Worm (Caenorhabditis elegans): Measurements from ENCODE around the gene C55A6.4.

Gene C55A6.4

ce11 chrV:11529541-11529940 is 11.9 kb upstream of the C55A6.4 start:
- no peak for TF ChIP-seq med-1 (GFP tag; optimal IDR thresholded peaks at IDR 0.05; ENCODE audit: insufficient read depth)
- no peak for TF ChIP-seq ref-1 (GFP tag; conservative IDR thresholded peaks at IDR 0.05)
- no peak for TF ChIP-seq flt-1 (GFP tag; IDR thresholded peaks at IDR 0.05)
- TF ChIP-seq ztf-29 (GFP tag; IDR thresholded peaks at IDR 0.05) = no peak
- no peak for TF ChIP-seq cog-1 (tag; optimal IDR thresholded peaks at IDR 0.05)
- no peak for TF ChIP-seq ztf-23 (GFP tag; IDR thresholded peaks at IDR 0.05)
- TF ChIP-seq tab-1 (GFP tag; IDR thresholded peaks at IDR 0.05) = no peak
- TF ChIP-seq T22C8.4 (GFP tag; IDR thresholded peaks at IDR 0.05) = no peak
- no peak for TF ChIP-seq klf-2 (GFP tag; conservative IDR thresholded peaks at IDR 0.05)

- TF ChIP-seq cog-1 (tag; optimal IDR thresholded peaks at IDR 0.05) (no peak), flt-1 (GFP tag; IDR thresholded peaks at IDR 0.05) (no peak), ztf-23 (GFP tag; IDR thresholded peaks at IDR 0.05) (no peak), ztf-29 (GFP tag; IDR thresholded peaks at IDR 0.05) (no peak), med-1 (GFP tag; optimal IDR thresholded peaks at IDR 0.05; ENCODE audit: insufficient read depth) (no peak), klf-2 (GFP tag; conservative IDR thresholded peaks at IDR 0.05) (no peak), ref-1 (GFP tag; conservative IDR thresholded peaks at IDR 0.05) (no peak), T22C8.4 (GFP tag; IDR thresholded peaks at IDR 0.05) (no peak), tab-1 (GFP tag; IDR thresholded peaks at IDR 0.05) (no peak)
Observed at ce11 chrV:11528633-11529327, 11.1 kb upstream of the C55A6.4 start.

DNA sequence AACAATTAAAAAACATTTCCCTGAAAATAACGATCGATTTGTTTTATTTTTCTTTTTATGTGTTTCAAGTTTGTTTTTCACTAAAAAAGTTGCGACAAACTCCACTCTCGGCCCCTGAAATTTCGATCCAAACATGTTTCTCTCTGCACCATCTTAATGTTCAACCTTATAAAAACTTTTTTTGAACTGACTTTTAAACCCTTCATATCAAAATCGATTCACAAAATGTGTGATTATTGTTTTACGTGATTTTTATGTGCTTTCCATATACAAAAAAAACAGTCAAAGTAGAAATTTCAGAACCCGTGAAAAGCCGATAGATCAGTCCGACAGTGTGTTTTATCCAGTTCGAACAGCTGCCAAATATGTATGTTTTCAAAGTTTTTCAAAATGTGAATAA is 9.8 kb upstream of the C55A6.4 start, which contains the start of gene ccch-1:
ccch-1 (plus strand) TSS at position 301 of the 400 bp plus-strand sequence.
- TF ChIP-seq tab-1 (GFP tag; IDR thresholded peaks at IDR 0.05) = no peak
- no peak for TF ChIP-seq T22C8.4 (GFP tag; IDR thresholded peaks at IDR 0.05)
- TF ChIP-seq ztf-29 (GFP tag; IDR thresholded peaks at IDR 0.05) = no peak
- TF ChIP-seq ref-1 (GFP tag; conservative IDR thresholded peaks at IDR 0.05) = no peak
- no peak for TF ChIP-seq med-1 (GFP tag; optimal IDR thresholded peaks at IDR 0.05; ENCODE audit: insufficient read depth)
- no peak for TF ChIP-seq flt-1 (GFP tag; IDR thresholded peaks at IDR 0.05)
- TF ChIP-seq cog-1 (tag; optimal IDR thresholded peaks at IDR 0.05) = no peak
- no peak for TF ChIP-seq klf-2 (GFP tag; conservative IDR thresholded peaks at IDR 0.05)
- no peak for TF ChIP-seq ztf-23 (GFP tag; IDR thresholded peaks at IDR 0.05)

ce11 chrV:11526927-11527491 is 9.3 kb upstream of the C55A6.4 start:
- TF ChIP-seq ztf-23 (GFP tag; IDR thresholded peaks at IDR 0.05) = no peak
- no peak for TF ChIP-seq flt-1 (GFP tag; IDR thresholded peaks at IDR 0.05)
- TF ChIP-seq ztf-29 (GFP tag; IDR thresholded peaks at IDR 0.05) = no peak
- TF ChIP-seq T22C8.4 (GFP tag; IDR thresholded peaks at IDR 0.05) = no peak
- TF ChIP-seq med-1 (GFP tag; optimal IDR thresholded peaks at IDR 0.05; ENCODE audit: insufficient read depth) = no peak
- TF ChIP-seq cog-1 (tag; optimal IDR thresholded peaks at IDR 0.05) = no peak
- TF ChIP-seq tab-1 (GFP tag; IDR thresholded peaks at IDR 0.05) = no peak
- no peak for TF ChIP-seq ref-1 (GFP tag; conservative IDR thresholded peaks at IDR 0.05)
- no peak for TF ChIP-seq klf-2 (GFP tag; conservative IDR thresholded peaks at IDR 0.05)

- TF ChIP-seq flt-1 (GFP tag; IDR thresholded peaks at IDR 0.05) (no peak), T22C8.4 (GFP tag; IDR thresholded peaks at IDR 0.05) (no peak)
Observed at ce11 chrV:11525338-11525737, 7.6 kb upstream of the C55A6.4 start.

ce11 chrV:11521448-11521847 is 3.8 kb upstream of the C55A6.4 start, which contains the start of gene pafo-1:
pafo-1 (plus strand) TSS chrV:11521703.
- no peak for TF ChIP-seq ztf-29 (GFP tag; IDR thresholded peaks at IDR 0.05)
- TF ChIP-seq tab-1 (GFP tag; IDR thresholded peaks at IDR 0.05) = peak; percentile 30; the same call in 1 of the 2 replicates
- peak; percentile 78 for TF ChIP-seq ztf-23 (GFP tag; IDR thresholded peaks at IDR 0.05)
- no peak for TF ChIP-seq klf-2 (GFP tag; conservative IDR thresholded peaks at IDR 0.05)
- TF ChIP-seq med-1 (GFP tag; optimal IDR thresholded peaks at IDR 0.05; ENCODE audit: insufficient read depth) = peak; percentile 27
- TF ChIP-seq cog-1 (tag; optimal IDR thresholded peaks at IDR 0.05) = peak; percentile 52
- no peak; the same call in 1 of the 2 replicates for TF ChIP-seq T22C8.4 (GFP tag; IDR thresholded peaks at IDR 0.05)
- TF ChIP-seq ref-1 (GFP tag; conservative IDR thresholded peaks at IDR 0.05) = no peak
- TF ChIP-seq flt-1 (GFP tag; IDR thresholded peaks at IDR 0.05) = peak; percentile 67; the same call in 1 of the 2 replicates

ce11 chrV:11520215-11520614 is 2.5 kb upstream of the C55A6.4 start, which contains the start of the genes C55A6.11 and C55A6.7:
C55A6.11 (plus strand) TSS chrV:11520515.
C55A6.7 (minus strand) TSS chrV:11520530.
- TF ChIP-seq flt-1 (GFP tag; IDR thresholded peaks at IDR 0.05) (no peak), ref-1 (GFP tag; conservative IDR thresholded peaks at IDR 0.05) (no peak), ztf-29 (GFP tag; IDR thresholded peaks at IDR 0.05) (no peak), tab-1 (GFP tag; IDR thresholded peaks at IDR 0.05) (no peak), ztf-23 (GFP tag; IDR thresholded peaks at IDR 0.05) (no peak), klf-2 (GFP tag; conservative IDR thresholded peaks at IDR 0.05) (no peak), cog-1 (tag; optimal IDR thresholded peaks at IDR 0.05) (no peak), T22C8.4 (GFP tag; IDR thresholded peaks at IDR 0.05) (no peak), med-1 (GFP tag; optimal IDR thresholded peaks at IDR 0.05; ENCODE audit: insufficient read depth) (no peak)

DNA sequence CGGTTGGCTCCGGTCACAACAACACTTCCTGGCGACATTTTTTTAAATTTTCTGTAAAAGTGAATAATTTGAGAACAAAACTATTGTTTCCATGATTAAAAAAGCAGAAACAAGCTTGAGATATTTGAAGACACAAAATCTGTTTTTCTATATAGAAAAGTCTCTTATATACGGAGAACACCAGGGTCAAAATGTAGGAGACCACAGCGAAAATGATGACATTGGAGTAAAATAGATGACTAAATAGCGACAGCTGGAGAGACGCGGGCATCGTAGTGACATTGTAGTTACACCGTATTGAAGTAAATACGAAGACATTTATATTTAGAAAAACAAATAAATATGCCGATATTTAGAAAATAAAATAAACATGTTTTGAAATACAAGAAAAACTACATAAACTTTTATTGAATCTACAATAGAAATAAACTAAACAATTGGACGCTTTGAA is 1.5 kb downstream of the C55A6.4 start, which contains the start of gene sdz-8:
sdz-8 (minus strand) TSS at position 51 of the 451 bp plus-strand sequence.
- TF ChIP-seq ztf-23 (GFP tag; IDR thresholded peaks at IDR 0.05) (no peak), T22C8.4 (GFP tag; IDR thresholded peaks at IDR 0.05) (no peak), flt-1 (GFP tag; IDR thresholded peaks at IDR 0.05) (no peak), klf-2 (GFP tag; conservative IDR thresholded peaks at IDR 0.05) (no peak), med-1 (GFP tag; optimal IDR thresholded peaks at IDR 0.05; ENCODE audit: insufficient read depth) (no peak), ztf-29 (GFP tag; IDR thresholded peaks at IDR 0.05) (no peak), cog-1 (tag; optimal IDR thresholded peaks at IDR 0.05) (no peak), ref-1 (GFP tag; conservative IDR thresholded peaks at IDR 0.05) (no peak), tab-1 (GFP tag; IDR thresholded peaks at IDR 0.05) (no peak)

DNA sequence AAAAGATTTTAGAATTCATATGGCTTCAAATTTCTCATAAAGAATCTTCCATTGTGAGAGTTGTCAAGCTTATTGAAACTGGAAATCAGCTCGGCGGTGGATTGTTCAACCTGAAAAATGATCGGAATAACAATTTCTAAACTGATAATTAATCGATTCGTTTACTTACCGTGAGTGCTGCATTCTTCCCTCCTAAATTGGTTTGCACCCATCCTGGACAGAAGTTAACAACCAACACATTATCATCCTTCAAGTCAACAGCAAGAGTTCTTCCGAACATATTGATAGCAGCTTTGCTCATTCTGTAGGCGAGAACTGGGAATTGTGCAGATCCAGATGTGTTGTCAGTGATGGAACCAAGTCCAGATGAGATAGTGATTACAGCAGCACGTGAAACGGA is 2.5 kb downstream of the C55A6.4 start:
- TF ChIP-seq ztf-23 (GFP tag; IDR thresholded peaks at IDR 0.05) (no peak), T22C8.4 (GFP tag; IDR thresholded peaks at IDR 0.05) (no peak), klf-2 (GFP tag; conservative IDR thresholded peaks at IDR 0.05) (no peak), ref-1 (GFP tag; conservative IDR thresholded peaks at IDR 0.05) (no peak), med-1 (GFP tag; optimal IDR thresholded peaks at IDR 0.05; ENCODE audit: insufficient read depth) (no peak), tab-1 (GFP tag; IDR thresholded peaks at IDR 0.05) (no peak), ztf-29 (GFP tag; IDR thresholded peaks at IDR 0.05) (no peak), flt-1 (GFP tag; IDR thresholded peaks at IDR 0.05) (no peak), cog-1 (tag; optimal IDR thresholded peaks at IDR 0.05) (no peak)

Measured in whole organism, midembryonic.